Worm (Caenorhabditis elegans) whole organism, mixed stage, embryonic: ENCODE data around the gene stim-1.

Experiments
- M03D4.4 ChIP-seq: sonication (generic microtip); optimal IDR thresholded peaks from 2 replicates; lab custom pipeline; 2017; ENCODE audit warnings: mild to moderate bottlenecking, missing genetic modification characterization, missing compliant biosample characterization
- bed-3 ChIP-seq: fragments of 200-800 bp; sonication (Bioruptor generic); optimal IDR thresholded peaks from 3 replicates; lab custom pipeline; 2018; ENCODE audit warnings: mild to moderate bottlenecking, missing genetic modification characterization, moderate library complexity, missing compliant biosample characterization
- ceh-39 ChIP-seq: fragments of 150-350 bp; optimal IDR thresholded peaks from 2 replicates; lab custom pipeline; 2014; ENCODE audit warnings: missing biosample characterization, missing genetic modification characterization
- ceh-43 ChIP-seq: fragments of 200-800 bp; sonication (Bioruptor generic); optimal IDR thresholded peaks from 2 replicates; lab custom pipeline; 2018; ENCODE audit warnings: mild to moderate bottlenecking, missing genetic modification characterization, moderate library complexity, missing compliant biosample characterization
- cnd-1 ChIP-seq: fragments of 200-800 bp; sonication (Bioruptor generic); optimal IDR thresholded peaks from 2 replicates; lab custom pipeline; 2018; ENCODE audit warnings: mild to moderate bottlenecking, missing genetic modification characterization, missing compliant biosample characterization
- drap-1 ChIP-seq: fragments of 200-800 bp; sonication (Bioruptor generic); optimal IDR thresholded peaks from 3 replicates; lab custom pipeline; 2018; ENCODE audit warnings: mild to moderate bottlenecking, missing genetic modification characterization, missing compliant biosample characterization
- elt-1 ChIP-seq: sonication (generic microtip); optimal IDR thresholded peaks from 2 replicates; lab custom pipeline; 2017; ENCODE audit warnings: missing genetic modification characterization, mild to moderate bottlenecking, missing compliant biosample characterization, antibody characterized with exemption, moderate library complexity, borderline replicate concordance; ENCODE audit not compliant: insufficient read depth
- elt-3 ChIP-seq: fragments of 150-350 bp; optimal IDR thresholded peaks from 2 replicates; lab custom pipeline; 2014; ENCODE audit warnings: missing biosample characterization, missing genetic modification characterization
- flh-1 ChIP-seq: fragments of 200-800 bp; sonication (Bioruptor generic); optimal IDR thresholded peaks from 2 replicates; lab custom pipeline; 2018; ENCODE audit warnings: mild to moderate bottlenecking, missing genetic modification characterization, moderate library complexity, missing compliant biosample characterization
- ham-2 ChIP-seq: fragments of 200-800 bp; sonication (Bioruptor generic); optimal IDR thresholded peaks from 2 replicates; lab custom pipeline; 2018; ENCODE audit warnings: mild to moderate bottlenecking, missing genetic modification characterization, missing compliant biosample characterization
- lin-32 ChIP-seq: fragments of 200-800 bp; sonication (Bioruptor generic); optimal IDR thresholded peaks from 2 replicates; lab custom pipeline; 2018; ENCODE audit warnings: mild to moderate bottlenecking, missing genetic modification characterization, missing compliant biosample characterization
- mab-5 ChIP-seq: fragments of 150-350 bp; optimal IDR thresholded peaks from 2 replicates; lab custom pipeline; 2014; ENCODE audit warnings: missing biosample characterization, missing genetic modification characterization
- mep-1 ChIP-seq: fragments of 150-350 bp; optimal IDR thresholded peaks from 2 replicates; lab custom pipeline; 2017; ENCODE audit warnings: missing biosample characterization, missing genetic modification reagents, missing genetic modification characterization, inconsistent platforms
- mls-2 ChIP-seq: sonication (generic microtip); optimal IDR thresholded peaks from 2 replicates; lab custom pipeline; 2016; ENCODE audit warnings: mild to moderate bottlenecking, missing genetic modification characterization, moderate library complexity, missing compliant biosample characterization
- nhr-2 ChIP-seq: fragments of 150-350 bp; optimal IDR thresholded peaks from 2 replicates; lab custom pipeline; 2014; ENCODE audit warnings: missing biosample characterization, missing genetic modification characterization
- nhr-237 ChIP-seq: fragments of 150-350 bp; optimal IDR thresholded peaks from 2 replicates; lab custom pipeline; 2014; ENCODE audit warnings: missing biosample characterization, missing genetic modification characterization
- nhr-28 ChIP-seq: fragments of 150-350 bp; optimal IDR thresholded peaks from 2 replicates; lab custom pipeline; 2014; ENCODE audit warnings: missing biosample characterization, missing genetic modification characterization
- nhr-76 ChIP-seq: sonication (generic microtip); optimal IDR thresholded peaks from 2 replicates; lab custom pipeline; 2017; ENCODE audit warnings: missing biosample characterization, missing genetic modification characterization
- pha-4 ChIP-seq: fragments of 150-350 bp; optimal IDR thresholded peaks from 2 replicates; lab custom pipeline; 2018; ENCODE audit warnings: missing biosample characterization, missing genetic modification reagents, missing genetic modification characterization
- sem-2 ChIP-seq: fragments of 200-800 bp; sonication (Bioruptor generic); optimal IDR thresholded peaks from 2 replicates; lab custom pipeline; 2018; ENCODE audit warnings: mild to moderate bottlenecking, missing genetic modification characterization, missing compliant biosample characterization
- snpc-4 ChIP-seq: fragments of 150-350 bp; optimal IDR thresholded peaks from 2 replicates; lab custom pipeline; 2014; ENCODE audit warnings: missing biosample characterization, missing genetic modification characterization
- sptf-1 ChIP-seq: sonication (generic microtip); optimal IDR thresholded peaks from 2 replicates; lab custom pipeline; 2017; ENCODE audit warnings: mild to moderate bottlenecking, missing genetic modification characterization, moderate library complexity, missing compliant biosample characterization
- tbx-8 ChIP-seq: fragments of 200-800 bp; sonication (Bioruptor generic); optimal IDR thresholded peaks from 2 replicates; lab custom pipeline; 2018; ENCODE audit warnings: mild to moderate bottlenecking, missing genetic modification characterization, moderate library complexity, missing compliant biosample characterization
- unc-39 ChIP-seq: fragments of 150-350 bp; optimal IDR thresholded peaks from 2 replicates; lab custom pipeline; 2014; ENCODE audit warnings: missing biosample characterization, missing genetic modification characterization
- unc-62 ChIP-seq: fragments of 150-350 bp; optimal IDR thresholded peaks from 2 replicates; lab custom pipeline; 2014; ENCODE audit warnings: missing biosample characterization, missing genetic modification reagents, missing genetic modification characterization
- zip-8 ChIP-seq: fragments of 150-350 bp; optimal IDR thresholded peaks from 2 replicates; lab custom pipeline; 2014; ENCODE audit warnings: missing biosample characterization, missing genetic modification characterization
- ztf-11 ChIP-seq: fragments of 150-350 bp; optimal IDR thresholded peaks from 2 replicates; lab custom pipeline; 2014; ENCODE audit warnings: missing biosample characterization, missing genetic modification characterization

Gene stim-1

ce11 chrIII:429038-429437, 10.5 kb upstream of the stim-1 start, which contains the start of gene cec-8:
Gene cec-8 (plus strand): TSS chrIII:429338.
- TF ChIP-seq ham-2 (GFP tag; lab: Kevin White, UChicago) (no peak), ceh-39 (tag; lab: Kevin White, UChicago) (no peak), M03D4.4 (tag; lab: Kevin White, UChicago) (no peak), snpc-4 (tag; lab: Kevin White, UChicago) (no peak), nhr-2 (tag; lab: Kevin White, UChicago) (no peak), unc-62 (GFP tag; lab: Kevin White, UChicago) (no peak), sptf-1 (tag; lab: Kevin White, UChicago) (no peak), nhr-28 (tag; lab: Kevin White, UChicago) (no peak), tbx-8 (no peak), lin-32 (GFP tag; lab: Kevin White, UChicago) (no peak), bed-3 (no peak), zip-8 (tag; lab: Kevin White, UChicago) (no peak)

- no peak for TF ChIP-seq snpc-4 (tag; lab: Kevin White, UChicago)
- no peak for TF ChIP-seq cnd-1 (tag; lab: Kevin White, UChicago)
- TF ChIP-seq ham-2 (GFP tag; lab: Kevin White, UChicago) = no peak
- no peak for TF ChIP-seq mab-5 (tag; lab: Kevin White, UChicago)
- TF ChIP-seq drap-1 (GFP tag; lab: Kevin White, UChicago) = no peak
These were observed 5.3 kb upstream of the stim-1 start for ce11 chrIII:423875-424274.

- TF ChIP-seq mep-1 (tag; lab: Kevin White, UChicago) (no peak), tbx-8 (no peak), ceh-39 (tag; lab: Kevin White, UChicago) (no peak), lin-32 (GFP tag; lab: Kevin White, UChicago) (no peak), ceh-43 (no peak), mab-5 (tag; lab: Kevin White, UChicago) (no peak), elt-1 (tag; lab: Kevin White, UChicago) (no peak), elt-3 (tag; lab: Kevin White, UChicago) (no peak), mls-2 (no peak), pha-4 (no peak), ztf-11 (tag; lab: Kevin White, UChicago) (no peak), flh-1 (GFP tag; lab: Kevin White, UChicago) (no peak), unc-62 (GFP tag; lab: Kevin White, UChicago) (no peak), ham-2 (GFP tag; lab: Kevin White, UChicago) (no peak), sem-2 (GFP tag; lab: Kevin White, UChicago) (no peak)
These were observed 4.0 kb upstream of the stim-1 start for ce11 chrIII:422553-422952.

- TF ChIP-seq unc-39 (tag; lab: Kevin White, UChicago) (no peak), tbx-8 (no peak), ceh-43 (no peak), zip-8 (tag; lab: Kevin White, UChicago) (peak; percentile 22), nhr-237 (tag; lab: Kevin White, UChicago) (no peak), ztf-11 (tag; lab: Kevin White, UChicago) (no peak)
These were observed 16.3 kb downstream of the stim-1 start, which contains the start of the genes Y55B1BL.1 and Y55B1BL.2 for ce11 chrIII:402168-402813. Gene Y55B1BL.1 (plus strand): TSS chrIII:402384. Gene Y55B1BL.2 (plus strand): TSS chrIII:402763.

- TF ChIP-seq tbx-8 (no peak), unc-62 (GFP tag; lab: Kevin White, UChicago) (no peak), mep-1 (tag; lab: Kevin White, UChicago) (no peak), sem-2 (GFP tag; lab: Kevin White, UChicago) (no peak)
These were observed 17.7 kb downstream of the stim-1 start for ce11 chrIII:400898-401297.

DNA sequence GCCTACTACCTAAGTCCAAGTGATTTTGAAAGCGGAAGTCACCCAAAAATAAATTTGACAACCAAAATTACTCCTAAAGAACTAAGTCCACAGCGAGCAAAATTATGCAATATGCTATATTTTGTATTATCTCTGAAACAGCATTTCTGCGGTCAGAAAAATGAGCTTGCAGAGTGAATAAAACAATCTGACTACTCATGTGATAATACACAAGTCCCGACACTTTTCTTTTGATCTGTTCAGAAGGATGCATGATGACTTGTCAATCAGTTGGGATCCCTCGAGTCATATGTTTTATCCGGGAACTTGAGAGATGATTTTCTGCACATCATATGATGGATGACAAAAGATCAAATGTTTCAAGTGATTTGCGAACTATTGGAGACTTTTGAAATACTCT, 33.5 kb downstream of the stim-1 start:
- TF ChIP-seq bed-3 (no peak), unc-62 (GFP tag; lab: Kevin White, UChicago) (peak; percentile 12)

DNA sequence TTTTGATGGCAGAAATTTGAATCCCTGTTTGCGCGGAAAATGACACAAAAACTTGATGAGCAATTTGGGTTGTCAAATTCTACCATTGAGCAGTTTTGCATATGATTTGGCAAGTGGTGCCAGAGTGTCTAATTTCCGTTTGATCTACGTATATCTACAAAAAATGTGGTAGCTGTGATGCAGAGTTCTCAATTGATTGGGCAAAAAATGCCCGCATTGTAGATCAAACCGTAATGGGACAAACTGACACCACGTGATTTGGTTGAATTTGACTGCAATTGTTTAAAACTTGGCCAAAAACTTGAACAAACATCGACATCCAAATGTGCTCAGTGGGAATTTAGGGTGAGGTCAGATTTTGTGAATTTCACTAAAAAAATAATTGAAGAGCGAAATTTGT, 36.1 kb downstream of the stim-1 start, which contains the start of gene K10F12.7:
Gene K10F12.7, minus strand, starts transcription at position 101 of the 400 bp plus-strand sequence.
- no peak for TF ChIP-seq nhr-76 (tag; lab: Kevin White, UChicago)
- TF ChIP-seq, all 35 proteins: peak for 0
